Worm (Caenorhabditis elegans) whole organism, L4/young adult: ENCODE measurements around the gene F19F10.3.

ENCODE experiments used
- W03F9.2 ChIP-seq: fragments of 150-350 bp; optimal IDR thresholded peaks from 2 replicates; lab custom pipeline; 2014; ENCODE audit warnings: missing biosample characterization, missing genetic modification characterization
- dao-5 ChIP-seq: sonication (generic microtip); optimal IDR thresholded peaks from 2 replicates; lab custom pipeline; 2016; ENCODE audit warnings: missing genotype, missing genetic modification characterization, moderate library complexity, missing compliant biosample characterization
- him-1 ChIP-seq: sonication (generic microtip); optimal IDR thresholded peaks from 2 replicates; lab custom pipeline; 2016; ENCODE audit warnings: missing genotype, missing genetic modification reagents, missing genetic modification characterization, missing compliant biosample characterization

F19F10.3 gene

DNA sequence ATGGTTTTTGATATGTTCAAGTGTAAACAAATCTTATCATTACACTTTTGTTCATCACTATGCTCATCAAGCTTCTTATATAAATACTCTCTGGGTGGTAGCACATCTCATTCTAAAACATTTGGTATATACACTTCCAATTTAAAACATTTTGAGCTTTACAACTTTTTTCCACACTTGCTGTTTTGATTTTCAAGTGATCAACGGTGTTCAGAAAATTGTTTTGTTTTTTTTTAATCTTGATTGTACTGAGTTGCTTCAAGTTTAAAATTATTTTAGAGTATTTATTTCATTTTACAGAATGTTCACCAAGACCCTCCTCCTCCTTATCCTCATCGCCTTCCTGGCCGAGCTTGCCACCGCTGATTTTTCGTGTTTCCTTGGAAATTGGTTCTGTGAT, 23.1 kb upstream of the F19F10.3 start, which contains the start of gene C54F6.5:
Gene C54F6.5, plus strand, starts transcription at position 301 of the 400 bp plus-strand sequence.
- no peak for TF ChIP-seq dao-5 (tag; lab: Kevin White, UChicago)
- no peak for TF ChIP-seq W03F9.2
- TF ChIP-seq him-1 (tag; lab: Kevin White, UChicago): no peak

DNA sequence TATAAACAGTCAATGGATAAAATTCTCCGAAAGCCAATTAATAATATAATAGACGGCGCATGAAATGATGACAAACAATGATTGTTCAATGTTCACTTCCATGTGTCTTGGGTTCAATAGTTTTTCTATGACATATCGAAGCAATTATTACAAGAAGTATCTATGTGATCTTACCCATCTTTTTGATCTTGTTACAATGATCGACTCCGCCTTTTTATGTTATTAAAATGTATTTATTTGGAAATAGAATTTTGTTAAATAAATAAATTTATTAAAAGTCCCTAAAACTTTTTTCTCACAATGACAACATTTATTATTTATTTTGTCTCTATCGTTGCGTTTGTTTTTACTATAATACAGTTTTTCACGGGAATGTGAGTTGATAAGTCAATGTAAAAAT, 22.1 kb upstream of the F19F10.3 start, which contains the start of gene swt-2:
Gene swt-2, plus strand, starts transcription at position 301 of the 400 bp plus-strand sequence.
- no peak for TF ChIP-seq W03F9.2
- no peak for TF ChIP-seq dao-5 (tag; lab: Kevin White, UChicago)
- TF ChIP-seq him-1 (tag; lab: Kevin White, UChicago): no peak

DNA sequence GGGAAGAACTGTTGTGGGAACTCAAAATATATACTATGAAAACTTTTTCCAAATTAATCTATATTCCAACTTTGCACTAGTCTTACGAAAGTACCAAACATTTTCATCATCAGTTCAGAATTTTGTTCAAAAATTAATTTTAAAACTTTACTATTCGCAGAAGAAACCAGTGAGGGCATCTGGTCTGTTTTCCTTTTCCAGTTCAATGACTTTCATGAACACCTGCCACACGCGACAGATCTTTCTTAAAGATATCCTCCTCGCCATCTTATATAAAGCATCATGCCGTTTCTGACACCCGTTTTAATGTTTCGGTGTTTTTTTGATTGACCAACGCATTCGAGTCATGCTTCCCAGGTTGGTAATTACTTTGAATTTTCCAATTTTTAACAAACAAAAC, 19.0 kb upstream of the F19F10.3 start, which contains the start of gene C54F6.3:
Gene C54F6.3, plus strand, starts transcription at position 301 of the 400 bp plus-strand sequence.
- TF ChIP-seq W03F9.2 (no peak), him-1 (tag; lab: Kevin White, UChicago) (no peak), dao-5 (tag; lab: Kevin White, UChicago) (no peak)

DNA sequence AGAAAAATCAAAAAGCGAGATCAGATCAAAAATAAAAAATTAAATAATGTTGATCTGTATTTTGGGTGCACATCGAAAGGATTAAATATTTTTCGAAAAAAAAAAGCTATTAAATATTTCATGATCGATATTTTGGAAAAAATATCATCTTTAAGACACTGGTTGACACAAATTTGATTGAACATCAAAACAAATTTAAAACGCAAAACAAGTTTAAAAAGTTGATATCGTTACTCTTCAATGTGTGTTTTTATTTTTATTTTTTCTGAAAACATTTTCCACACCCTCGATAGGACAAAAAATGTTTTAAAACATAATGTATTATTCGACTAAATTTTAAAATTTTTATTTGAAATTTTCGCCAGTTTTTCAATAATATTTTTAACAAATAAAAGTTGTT, 13.9 kb upstream of the F19F10.3 start, which contains the start of gene C54F6.12:
Gene C54F6.12, minus strand, starts transcription at position 101 of the 400 bp plus-strand sequence.
- no peak for TF ChIP-seq W03F9.2
- no peak for TF ChIP-seq him-1 (tag; lab: Kevin White, UChicago)
- no peak for TF ChIP-seq dao-5 (tag; lab: Kevin White, UChicago)

DNA sequence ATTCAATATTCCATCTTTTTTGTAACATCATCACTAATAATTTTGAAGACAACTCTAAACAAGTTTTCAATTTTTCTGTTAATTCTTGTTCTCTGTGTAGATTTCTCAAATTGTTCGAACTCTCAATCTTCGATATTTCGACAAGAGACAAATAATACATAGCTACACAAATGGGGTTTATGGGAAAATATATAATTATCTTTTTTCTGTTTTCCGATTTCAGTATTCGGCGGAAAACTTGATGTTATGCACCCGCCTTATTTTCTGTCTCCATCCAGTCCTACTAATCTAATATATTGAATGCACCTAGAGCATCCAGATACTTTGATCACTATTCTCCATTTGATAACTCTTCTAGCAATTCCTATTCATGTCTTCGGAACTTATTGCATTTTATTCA, 12.9 kb upstream of the F19F10.3 start, which contains the start of gene srh-268:
Gene srh-268, plus strand, starts transcription at position 301 of the 400 bp plus-strand sequence.
- TF ChIP-seq him-1 (tag; lab: Kevin White, UChicago) (no peak), dao-5 (tag; lab: Kevin White, UChicago) (no peak), W03F9.2 (no peak)

DNA sequence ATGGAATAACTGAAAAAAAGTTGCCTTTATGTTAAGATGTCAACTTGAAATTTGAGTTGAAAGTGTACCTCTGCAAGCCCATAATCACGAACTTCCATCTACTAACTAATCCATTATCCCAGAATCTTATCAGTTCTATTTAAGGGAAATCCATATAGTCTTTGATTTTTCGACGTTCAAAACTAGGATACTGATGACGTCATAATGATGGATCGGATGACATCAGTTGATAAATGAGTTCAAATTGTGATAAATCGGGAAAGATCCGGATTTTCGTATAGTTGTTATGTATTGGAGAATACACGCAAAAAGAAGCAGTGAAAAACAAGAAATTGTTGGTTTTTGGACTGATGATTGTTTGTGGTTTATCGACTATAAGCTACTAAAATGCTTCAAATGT, 8.2 kb upstream of the F19F10.3 start:
- TF ChIP-seq W03F9.2 (no peak), him-1 (tag; lab: Kevin White, UChicago) (no peak), dao-5 (tag; lab: Kevin White, UChicago) (no peak)

DNA sequence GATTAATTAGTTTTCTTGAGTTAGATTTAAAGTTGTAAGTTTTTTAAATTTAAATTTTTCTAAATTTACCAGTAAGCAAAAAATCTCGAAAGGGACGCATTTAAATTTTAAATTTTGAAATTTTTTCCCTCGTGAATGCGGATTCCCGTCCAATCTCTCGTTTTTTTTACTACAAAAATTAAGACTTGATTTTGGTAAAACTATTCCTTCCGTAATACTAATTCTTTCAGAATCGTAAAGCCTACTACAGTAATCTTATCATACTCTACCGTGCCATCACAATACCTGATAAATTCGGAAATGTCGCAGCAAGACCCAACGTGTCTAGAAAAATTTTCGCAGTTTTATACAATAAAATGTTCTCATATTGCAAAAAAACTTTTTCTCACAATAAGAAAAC, 6.7 kb upstream of the F19F10.3 start, which contains the start of the genes C54F6.19 and nhx-3:
Gene C54F6.19, plus strand, starts transcription at position 301 of the 400 bp plus-strand sequence.
Gene nhx-3, minus strand, starts transcription at position 337 of the 400 bp plus-strand sequence.
- TF ChIP-seq dao-5 (tag; lab: Kevin White, UChicago) (no peak), W03F9.2 (no peak), him-1 (tag; lab: Kevin White, UChicago) (no peak)

DNA sequence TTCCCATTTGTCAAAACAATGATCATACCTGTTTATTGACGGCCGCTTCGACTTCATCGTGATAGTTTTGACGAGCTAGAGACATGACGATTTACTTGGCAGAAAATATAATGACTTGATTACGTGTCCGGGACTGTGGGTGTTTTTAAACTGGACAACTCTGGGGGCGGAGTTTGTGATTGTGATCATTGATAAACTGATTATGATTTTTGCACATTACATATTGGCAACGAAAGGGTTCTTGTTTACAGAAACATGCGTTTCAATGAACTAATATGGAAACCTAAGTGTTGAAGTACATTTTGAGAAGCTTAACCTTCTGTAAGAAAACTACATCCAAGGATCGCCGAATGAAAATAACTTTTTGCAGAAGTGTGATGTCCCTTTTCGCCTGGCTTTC, 4.4 kb upstream of the F19F10.3 start, which contains the start of gene ftn-1:
Gene ftn-1, minus strand, starts transcription at position 101 of the 400 bp plus-strand sequence.
- TF ChIP-seq dao-5 (tag; lab: Kevin White, UChicago): no peak
- TF ChIP-seq him-1 (tag; lab: Kevin White, UChicago): no peak
- TF ChIP-seq W03F9.2: no peak

DNA sequence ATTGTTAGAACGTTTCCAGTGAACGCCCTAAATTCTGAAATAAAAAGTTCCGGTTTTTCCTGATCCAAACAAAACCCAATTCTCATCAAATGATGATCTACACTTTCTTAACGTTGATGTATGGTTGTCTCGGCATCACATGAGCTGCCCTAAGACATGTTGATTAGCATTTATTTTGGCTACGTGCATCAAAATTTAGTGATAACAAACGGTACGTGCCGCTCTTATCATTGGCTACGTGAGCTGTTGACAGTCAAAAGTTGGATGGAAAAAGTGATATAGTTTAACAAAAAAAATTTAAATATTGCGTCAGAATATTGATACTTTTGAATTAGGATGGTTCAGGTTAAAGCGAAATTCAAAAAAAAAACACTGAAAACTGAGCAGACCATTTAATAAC, 3.9 kb upstream of the F19F10.3 start:
- TF ChIP-seq W03F9.2 (no peak), him-1 (tag; lab: Kevin White, UChicago) (no peak), dao-5 (tag; lab: Kevin White, UChicago) (no peak)

DNA sequence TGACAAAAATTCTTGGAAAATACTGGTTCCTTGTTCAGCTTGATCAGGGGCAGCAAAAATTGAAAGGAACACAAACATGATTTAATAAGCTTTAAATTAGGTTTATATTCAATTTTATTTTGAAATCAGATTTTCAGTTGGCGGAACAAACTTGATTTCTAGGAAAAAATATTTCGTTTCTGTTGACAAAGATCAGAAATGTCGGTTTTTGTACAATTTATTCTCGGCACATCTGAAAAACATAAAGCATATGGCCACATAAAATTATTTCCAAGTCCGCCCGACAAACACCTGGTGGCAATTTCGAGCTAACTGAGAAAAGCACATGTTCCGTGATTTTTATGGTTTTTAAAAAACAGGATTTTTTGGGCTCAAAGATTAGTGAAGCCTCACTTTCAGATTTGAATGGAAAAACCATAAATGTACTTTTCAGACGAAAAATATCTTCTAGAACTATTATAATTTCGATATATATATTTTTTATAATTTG, 2.0 kb downstream of the F19F10.3 start, which contains the start of gene ttr-10:
Gene ttr-10, minus strand, starts transcription at position 51 of the 490 bp plus-strand sequence.
- TF ChIP-seq him-1 (tag; lab: Kevin White, UChicago): no peak
- no peak for TF ChIP-seq W03F9.2

DNA sequence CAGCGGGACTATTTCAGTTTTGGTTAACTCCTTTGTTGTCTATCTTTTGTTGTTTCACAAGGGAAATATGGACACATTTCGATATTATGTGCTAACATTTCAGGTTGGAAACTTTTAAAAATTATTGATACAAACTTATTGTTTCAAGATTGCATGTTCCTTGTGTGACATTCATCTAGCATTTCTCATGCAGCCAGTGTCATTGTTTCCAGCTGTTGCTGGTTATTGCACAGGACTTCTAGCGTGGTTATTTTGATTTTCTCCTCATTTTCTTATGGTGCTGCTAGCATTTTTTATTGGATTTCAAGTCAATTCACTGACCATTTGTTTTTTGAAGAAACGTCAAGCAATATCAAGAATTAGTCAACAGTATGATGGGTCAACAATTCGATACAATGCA, 4.0 kb downstream of the F19F10.3 start:
- TF ChIP-seq dao-5 (tag; lab: Kevin White, UChicago) (no peak), him-1 (tag; lab: Kevin White, UChicago) (no peak), W03F9.2 (no peak)

DNA sequence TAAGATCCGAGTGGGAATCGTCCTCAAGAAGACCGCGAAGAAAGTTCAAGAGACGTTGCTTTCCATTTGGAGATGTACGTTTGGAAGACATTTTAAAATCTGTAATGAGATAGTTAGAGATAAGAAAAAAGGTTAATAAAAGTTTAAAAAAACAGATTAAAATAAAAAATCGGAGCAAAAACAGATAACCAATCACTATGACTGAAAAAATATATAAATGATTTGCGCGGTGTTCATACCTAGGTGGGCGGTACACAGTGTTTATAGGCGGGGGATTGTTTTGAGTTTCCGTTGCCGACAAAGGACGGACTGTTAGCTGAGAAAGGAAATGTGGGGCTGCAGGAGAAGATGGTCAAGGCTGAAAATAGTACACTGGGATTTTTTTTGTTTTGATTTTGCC, 6.8 kb downstream of the F19F10.3 start, which contains the start of gene ets-7:
Gene ets-7, minus strand, starts transcription at position 101 of the 400 bp plus-strand sequence.
- TF ChIP-seq dao-5 (tag; lab: Kevin White, UChicago) (no peak), him-1 (tag; lab: Kevin White, UChicago) (no peak), W03F9.2 (no peak)

DNA sequence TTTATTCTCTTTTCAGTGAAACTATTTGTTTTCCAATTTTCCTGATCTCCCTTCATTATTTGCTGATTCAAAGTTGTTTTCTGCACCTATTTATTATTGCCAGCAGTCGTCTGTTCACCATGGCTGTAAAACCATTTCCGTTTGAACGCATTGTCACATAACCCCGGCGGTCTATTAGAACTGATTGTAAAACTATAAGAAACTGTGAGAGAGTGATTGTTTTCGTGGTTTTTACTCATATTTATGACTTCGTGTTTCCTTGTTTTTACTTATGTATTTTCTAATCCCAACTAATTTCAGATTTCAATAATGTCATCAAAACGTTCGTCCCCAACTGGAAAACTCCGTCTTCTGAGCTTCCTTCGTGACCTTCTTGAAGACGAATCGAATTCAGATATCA, 11.0 kb downstream of the F19F10.3 start, which contains the start of gene F19F10.1:
Gene F19F10.1, plus strand, starts transcription at position 301 of the 400 bp plus-strand sequence.
- no peak for TF ChIP-seq dao-5 (tag; lab: Kevin White, UChicago)

DNA sequence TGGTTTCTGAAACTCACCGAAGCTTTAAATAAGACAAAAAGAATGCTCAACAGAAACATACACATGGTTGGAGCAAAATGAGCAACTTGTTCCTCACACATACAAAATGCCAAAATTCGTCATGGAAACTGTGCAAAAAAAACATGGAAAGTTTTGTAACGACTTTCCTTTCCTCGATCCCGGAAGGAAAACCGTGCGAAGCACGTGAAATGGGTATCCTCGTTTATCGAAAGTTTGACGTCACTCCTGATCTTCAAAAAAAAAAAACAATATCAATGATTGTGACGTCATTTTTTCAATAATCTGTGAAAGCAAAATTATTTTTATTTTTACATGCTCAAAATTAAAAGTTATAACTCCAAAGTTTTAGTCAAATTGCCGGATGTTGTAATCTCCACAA, 18.4 kb downstream of the F19F10.3 start, which contains the start of gene clec-212:
Gene clec-212, minus strand, starts transcription at position 101 of the 400 bp plus-strand sequence.
- TF ChIP-seq him-1 (tag; lab: Kevin White, UChicago) (no peak), W03F9.2 (no peak), dao-5 (tag; lab: Kevin White, UChicago) (no peak)
